Fruit fly (Drosophila melanogaster): ENCODE measurements around the gene wnd.

wnd gene

dm6 chr3L:19655923-19656322 is 20.3 kb upstream of the wnd start (continued):
- TF ChIP-seq HHEX (GFP tag; optimal IDR thresholded peaks at IDR 0.05), result peak; percentile 51
- no peak for TF ChIP-seq CG7357 (GFP tag; IDR thresholded peaks at IDR 0.05)
- TF ChIP-seq Bgb (GFP tag; IDR thresholded peaks at IDR 0.05; ENCODE audit: partially characterized antibody), result no peak
- TF ChIP-seq CG6175 (GFP tag; IDR thresholded peaks at IDR 0.05), result no peak
- peak; percentile 56 for TF ChIP-seq Nf-YB (GFP tag; optimal IDR thresholded peaks at IDR 0.05)
- peak; percentile 57 for TF ChIP-seq CG17359 (tag; optimal IDR thresholded peaks at IDR 0.05)
- TF ChIP-seq dmrt99B (tag; optimal IDR thresholded peaks at IDR 0.05), result peak; percentile 76
- TF ChIP-seq HLH54F (GFP tag; optimal IDR thresholded peaks at IDR 0.05), result no peak
- TF ChIP-seq CG17802 (tag; optimal IDR thresholded peaks at IDR 0.05), result no peak
- TF ChIP-seq eyg (GFP tag; optimal IDR thresholded peaks at IDR 0.05), result no peak
- TF ChIP-seq Fer1 (GFP tag; optimal IDR thresholded peaks at IDR 0.05), result no peak
- TF ChIP-seq CG14441 (GFP tag; IDR thresholded peaks at IDR 0.05), result peak; percentile 65
- TF ChIP-seq Ets97D (GFP tag; optimal IDR thresholded peaks at IDR 0.05), result no peak
- 0 out of 2 replicates have a peak, but pooled peaks have one; percentile 27 for TF ChIP-seq chm (GFP tag; IDR thresholded peaks at IDR 0.05)
- TF ChIP-seq E2f2 (GFP tag; IDR thresholded peaks at IDR 0.05), result peak; percentile 23; the same call in 1 of the 2 replicates
- TF ChIP-seq CG11093 (GFP tag; IDR thresholded peaks at IDR 0.05), result peak; percentile 61; the same call in 1 of the 3 replicates
- no peak for TF ChIP-seq C15 (GFP tag; IDR thresholded peaks at IDR 0.05)
- TF ChIP-seq tgo (GFP tag; IDR thresholded peaks at IDR 0.05), result peak; percentile 40; the same call in 2 of the 3 replicates
- TF ChIP-seq PHDP (tag; optimal IDR thresholded peaks at IDR 0.05), result peak; percentile 54
- TF ChIP-seq CG10462 (GFP tag; optimal IDR thresholded peaks at IDR 0.05), result peak; percentile 16
- TF ChIP-seq gsb (GFP tag; IDR thresholded peaks at IDR 0.05), result no peak
- TF ChIP-seq CG2875 (GFP tag; optimal IDR thresholded peaks at IDR 0.05), result peak; percentile 61
- TF ChIP-seq Sry-δ (GFP tag; optimal IDR thresholded peaks at IDR 0.05), result no peak
- TF ChIP-seq Dp (GFP tag; optimal IDR thresholded peaks at IDR 0.05), result no peak
- no peak for TF ChIP-seq Lim3 (GFP tag; IDR thresholded peaks at IDR 0.05)
- TF ChIP-seq lola (GFP tag; optimal IDR thresholded peaks at IDR 0.05), result peak in 1 of 3 experiments; percentile 67
- no peak for TF ChIP-seq Deaf1 (tag; optimal IDR thresholded peaks at IDR 0.05)
- peak; percentile 46; the same call in 1 of the 2 replicates for TF ChIP-seq Ada2b (GFP tag; IDR thresholded peaks at IDR 0.05)
- no peak for TF ChIP-seq Adf1 (GFP tag; IDR thresholded peaks at IDR 0.05)
- TF ChIP-seq CG9876 (GFP tag; optimal IDR thresholded peaks at IDR 0.05), result no peak
- TF ChIP-seq CG7745 (tag; optimal IDR thresholded peaks at IDR 0.05), result no peak
- TF ChIP-seq CG1792 (GFP tag; optimal IDR thresholded peaks at IDR 0.05), result no peak
- TF ChIP-seq Hsf (GFP tag; optimal IDR thresholded peaks at IDR 0.05), result peak; percentile 34
- 0 out of 2 replicates have a peak, but pooled peaks have one; percentile 18 for TF ChIP-seq gt (GFP tag; IDR thresholded peaks at IDR 0.05)
- TF ChIP-seq CG10366 (GFP tag; IDR thresholded peaks at IDR 0.05), result peak; percentile 20; the same call in 1 of the 2 replicates
- TF ChIP-seq ems (GFP tag; optimal IDR thresholded peaks at IDR 0.05), result peak; percentile 24
- peak in 1 of 2 experiments; percentile 53 for TF ChIP-seq Hr78 (GFP tag; optimal IDR thresholded peaks at IDR 0.05)
- TF ChIP-seq amos (GFP tag; IDR thresholded peaks at IDR 0.05; ENCODE audit: partially characterized antibody), result no peak
- 0 out of 3 replicates have a peak, but pooled peaks have one; percentile 50 for TF ChIP-seq CG11695 (GFP tag; IDR thresholded peaks at IDR 0.05)
- no peak for TF ChIP-seq Hmx (GFP tag; optimal IDR thresholded peaks at IDR 0.05)
- TF ChIP-seq CG9437 (GFP tag; optimal IDR thresholded peaks at IDR 0.05), result peak; percentile 23
- TF ChIP-seq CG4360 (GFP tag; IDR thresholded peaks at IDR 0.05), result peak; percentile 30; the same call in 1 of the 2 replicates
- peak; percentile 66 for TF ChIP-seq Sox102F (GFP tag; optimal IDR thresholded peaks at IDR 0.05)
- 0 out of 2 replicates have a peak, but pooled peaks have one; percentile 19 for TF ChIP-seq seq (GFP tag; IDR thresholded peaks at IDR 0.05)
- TF ChIP-seq bcd (GFP tag; optimal IDR thresholded peaks at IDR 0.05), result peak; percentile 50
- peak; percentile 55 for TF ChIP-seq CG6813 (GFP tag; optimal IDR thresholded peaks at IDR 0.05)
- peak; percentile 41 for TF ChIP-seq run (tag; optimal IDR thresholded peaks at IDR 0.05)
- peak; percentile 47 for TF ChIP-seq Oli (tag; optimal IDR thresholded peaks at IDR 0.05)
- TF ChIP-seq Doc2 (GFP tag; IDR thresholded peaks at IDR 0.05), result no peak
- TF ChIP-seq CG3995 (GFP tag; optimal IDR thresholded peaks at IDR 0.05), result no peak

Data from whole organism, embryonic.